Worm (Caenorhabditis elegans) whole organism, L1 larva: ENCODE measurements around the gene lgc-52.
A peak's percentile ranks its signal among the peaks of the same experiment; 100 is the strongest.

Experiments used
- C04F5.9 ChIP-seq: sonication (generic microtip); optimal IDR thresholded peaks from 2 replicates; lab custom pipeline; 2016; ENCODE audit warnings: missing genetic modification characterization, missing compliant biosample characterization
- alr-1 ChIP-seq: fragments of 200-800 bp; sonication (Bioruptor generic); optimal IDR thresholded peaks from 2 replicates; lab custom pipeline; 2018; ENCODE audit warnings: borderline replicate concordance, mild to moderate bottlenecking, missing genetic modification characterization, missing compliant biosample characterization
- aly-2 ChIP-seq: fragments of 150-350 bp; optimal IDR thresholded peaks from 2 replicates; lab custom pipeline; 2014; ENCODE audit warnings: missing biosample characterization, missing genetic modification characterization
- blmp-1 ChIP-seq: fragments of 150-350 bp; optimal IDR thresholded peaks from 2 replicates; lab custom pipeline; 2014; ENCODE audit warnings: missing biosample characterization, missing genetic modification characterization
- ceh-63 ChIP-seq: fragments of 200-800 bp; sonication (Bioruptor generic); optimal IDR thresholded peaks from 2 replicates; lab custom pipeline; 2018; ENCODE audit warnings: mild to moderate bottlenecking, missing genetic modification characterization, missing compliant biosample characterization
- ceh-82 ChIP-seq, 3 experiments: fragments of 150-350 bp in 1 of 3; sonication (generic microtip) in 2 of 3; optimal IDR thresholded peaks; 2 replicates each; lab custom pipeline; 2014 to 2017; ENCODE audit warnings: missing biosample characterization in 3 of 3, missing genetic modification characterization in 3 of 3
- ces-1 ChIP-seq: fragments of 150-350 bp; optimal IDR thresholded peaks from 2 replicates; lab custom pipeline; 2014; ENCODE audit warnings: missing biosample characterization, missing genetic modification reagents, missing genetic modification characterization
- dpl-1 ChIP-seq, 3 experiments: fragments of 150-350 bp in 2 of 3; sonication (generic microtip) in 1 of 3; optimal IDR thresholded peaks; 2 replicates each; lab custom pipeline; 2014 to 2017; ENCODE audit warnings: missing biosample characterization in 3 of 3, missing genetic modification characterization in 3 of 3, missing genetic modification reagents in 3 of 3
- dsc-1 ChIP-seq: sonication (generic microtip); optimal IDR thresholded peaks from 2 replicates; lab custom pipeline; 2016; ENCODE audit warnings: mild to moderate bottlenecking, missing genetic modification characterization, missing compliant biosample characterization
- egl-27 ChIP-seq, 2 experiments: fragments of 150-350 bp in 1 of 2; sonication (generic microtip); optimal IDR thresholded peaks; 3 replicates each; lab custom pipeline; 2017 to 2018; ENCODE audit warnings: missing biosample characterization in 2 of 2, missing genetic modification characterization in 2 of 2, missing genetic modification reagents in 2 of 2
- ets-5 ChIP-seq: fragments of 200-800 bp; sonication (Bioruptor generic); IDR thresholded peaks from 2 replicates; pipeline ENCODE4 v1.3.6; 2022; ENCODE audit warnings: missing genetic modification characterization, missing compliant biosample characterization
- fkh-10 ChIP-seq: sonication (generic microtip); optimal IDR thresholded peaks from 2 replicates; lab custom pipeline; 2017; ENCODE audit warnings: missing biosample characterization, missing genetic modification reagents, missing genetic modification characterization
- fos-1 ChIP-seq: fragments of 150-350 bp; optimal IDR thresholded peaks from 2 replicates; lab custom pipeline; 2014; ENCODE audit warnings: missing biosample characterization, missing genetic modification characterization
- grh-1 ChIP-seq: fragments of 200-800 bp; sonication (Bioruptor generic); IDR thresholded peaks from 2 replicates; pipeline ENCODE4 v1.3.6; 2022; ENCODE audit warnings: missing genetic modification reagents, missing genetic modification characterization, missing compliant biosample characterization
- hpl-2 ChIP-seq: fragments of 150-350 bp; optimal IDR thresholded peaks from 2 replicates; lab custom pipeline; 2014; ENCODE audit warnings: missing biosample characterization, missing genetic modification reagents, missing genetic modification characterization
- irx-1 ChIP-seq: sonication (generic microtip); optimal IDR thresholded peaks from 2 replicates; lab custom pipeline; 2016; ENCODE audit warnings: missing genetic modification characterization, missing compliant biosample characterization
- isw-1 ChIP-seq: fragments of 200-800 bp; sonication (Bioruptor generic); IDR thresholded peaks from 2 replicates; pipeline ENCODE4 v1.3.6; 2022; ENCODE audit warnings: missing genetic modification characterization, missing compliant biosample characterization
- jun-1 ChIP-seq: fragments of 150-350 bp; optimal IDR thresholded peaks from 2 replicates; lab custom pipeline; 2014; ENCODE audit warnings: missing biosample characterization, missing genetic modification reagents, missing genetic modification characterization
- lin-13 ChIP-seq: fragments of 150-350 bp; optimal IDR thresholded peaks from 2 replicates; lab custom pipeline; 2014; ENCODE audit warnings: missing biosample characterization, missing genetic modification reagents, missing genetic modification characterization
- lin-14 ChIP-seq: fragments of 200-800 bp; sonication (Bioruptor generic); optimal IDR thresholded peaks from 2 replicates; lab custom pipeline; 2018; ENCODE audit warnings: mild to moderate bottlenecking, missing genetic modification characterization, moderate library complexity, missing compliant biosample characterization
- lin-35 ChIP-seq, 2 experiments: fragments of 150-350 bp; optimal IDR thresholded peaks; 2 replicates each; lab custom pipeline; 2014; ENCODE audit warnings: missing biosample characterization in 2 of 2, missing genetic modification characterization in 2 of 2, missing genetic modification reagents in 2 of 2
- lir-3 ChIP-seq: sonication (generic microtip); optimal IDR thresholded peaks from 2 replicates; lab custom pipeline; 2016; ENCODE audit warnings: mild to moderate bottlenecking, missing genetic modification characterization, moderate library complexity, missing compliant biosample characterization; ENCODE audit not compliant: poor library complexity
- mep-1 ChIP-seq: fragments of 150-350 bp; optimal IDR thresholded peaks from 2 replicates; lab custom pipeline; 2014; ENCODE audit warnings: missing biosample characterization, missing genetic modification characterization
- nhr-237 ChIP-seq: fragments of 150-350 bp; optimal IDR thresholded peaks from 2 replicates; lab custom pipeline; 2014; ENCODE audit warnings: missing biosample characterization, missing genetic modification characterization
- nhr-28 ChIP-seq: fragments of 150-350 bp; optimal IDR thresholded peaks from 2 replicates; lab custom pipeline; 2014; ENCODE audit warnings: missing biosample characterization, missing genetic modification characterization
- nhr-71 ChIP-seq: sonication (generic microtip); optimal IDR thresholded peaks from 2 replicates; lab custom pipeline; 2016; ENCODE audit warnings: mild to moderate bottlenecking, missing genetic modification characterization, moderate library complexity, missing compliant biosample characterization
- nhr-77 ChIP-seq: fragments of 150-350 bp; optimal IDR thresholded peaks from 2 replicates; lab custom pipeline; 2014; ENCODE audit warnings: missing biosample characterization, missing genetic modification characterization
- nhr-84 ChIP-seq: sonication (generic microtip); optimal IDR thresholded peaks from 2 replicates; lab custom pipeline; 2017; ENCODE audit warnings: missing biosample characterization, missing genetic modification characterization
- nhr-90 ChIP-seq: sonication (generic microtip); optimal IDR thresholded peaks from 2 replicates; lab custom pipeline; 2016; ENCODE audit warnings: mild to moderate bottlenecking, missing genetic modification characterization, missing compliant biosample characterization; ENCODE audit not compliant: poor library complexity
- pax-3 ChIP-seq: fragments of 200-800 bp; sonication (Bioruptor generic); optimal IDR thresholded peaks from 2 replicates; lab custom pipeline; 2018; ENCODE audit warnings: mild to moderate bottlenecking, missing genetic modification characterization, moderate library complexity, missing compliant biosample characterization
- pqm-1 ChIP-seq: sonication (generic microtip); optimal IDR thresholded peaks from 3 replicates; lab custom pipeline; 2017; ENCODE audit warnings: missing biosample characterization, missing genetic modification characterization
- rnt-1 ChIP-seq: sonication (generic microtip); optimal IDR thresholded peaks from 2 replicates; lab custom pipeline; 2016; ENCODE audit warnings: mild to moderate bottlenecking, missing genetic modification characterization, moderate library complexity, missing compliant biosample characterization
- skn-1 ChIP-seq: fragments of 150-350 bp; optimal IDR thresholded peaks from 2 replicates; lab custom pipeline; 2014; ENCODE audit warnings: missing biosample characterization, missing genetic modification characterization
- sox-4 ChIP-seq: sonication (generic microtip); optimal IDR thresholded peaks from 2 replicates; lab custom pipeline; 2016; ENCODE audit warnings: missing genetic modification characterization, missing compliant biosample characterization
- sptf-1 ChIP-seq: fragments of 150-350 bp; optimal IDR thresholded peaks from 2 replicates; lab custom pipeline; 2014; ENCODE audit warnings: missing biosample characterization, missing genetic modification characterization
- swsn-7 ChIP-seq: sonication (generic microtip); optimal IDR thresholded peaks from 2 replicates; lab custom pipeline; 2016; ENCODE audit warnings: missing genetic modification characterization, missing compliant biosample characterization
- unc-62 ChIP-seq: fragments of 150-350 bp; optimal IDR thresholded peaks from 2 replicates; lab custom pipeline; 2014; ENCODE audit warnings: missing biosample characterization, missing genetic modification reagents, missing genetic modification characterization
- unc-98 ChIP-seq: fragments of 200-800 bp; sonication (Bioruptor generic); IDR thresholded peaks from 2 replicates; pipeline ENCODE4 v1.3.6; 2022; ENCODE audit warnings: missing genetic modification characterization, missing compliant biosample characterization
- vab-15 ChIP-seq: sonication (generic microtip); optimal IDR thresholded peaks from 2 replicates; lab custom pipeline; 2017; ENCODE audit warnings: missing genotype, mild to moderate bottlenecking, missing genetic modification characterization, missing compliant biosample characterization
- xbp-1 ChIP-seq: sonication (generic microtip); optimal IDR thresholded peaks from 2 replicates; lab custom pipeline; 2016; ENCODE audit warnings: missing genetic modification characterization, missing compliant biosample characterization
- zag-1 ChIP-seq: fragments of 150-350 bp; optimal IDR thresholded peaks from 2 replicates; lab custom pipeline; 2014; ENCODE audit warnings: missing biosample characterization, missing genetic modification characterization
- ztf-4 ChIP-seq: fragments of 150-350 bp; optimal IDR thresholded peaks from 2 replicates; lab custom pipeline; 2014; ENCODE audit warnings: missing biosample characterization, missing genetic modification characterization

Gene lgc-52

DNA sequence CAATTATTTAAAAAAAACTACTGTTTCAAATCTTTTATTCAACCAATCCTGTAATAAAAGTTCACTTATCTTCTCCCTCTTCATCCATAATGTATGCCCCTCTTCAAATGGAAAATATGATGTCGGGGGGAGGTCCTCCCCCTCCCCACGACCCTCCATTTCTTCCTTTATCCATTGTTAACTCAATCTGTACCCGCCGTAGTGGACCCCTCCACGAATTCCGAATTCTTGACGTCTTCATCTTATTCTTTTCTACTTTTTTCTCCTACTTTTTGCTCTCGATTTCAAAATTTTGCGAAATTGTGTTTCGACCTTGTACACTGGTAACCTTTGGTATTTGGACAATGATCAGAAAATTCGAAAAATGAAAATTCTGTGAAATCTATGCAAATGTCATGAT lies at the start of gene lgc-52:
TSS of gene lgc-52 (plus strand) at position 268 of the 400 bp plus-strand sequence.
- TF ChIP-seq fkh-10 (GFP tag; lab: Kevin White, UChicago) (peak; percentile 39), xbp-1 (no peak)

DNA sequence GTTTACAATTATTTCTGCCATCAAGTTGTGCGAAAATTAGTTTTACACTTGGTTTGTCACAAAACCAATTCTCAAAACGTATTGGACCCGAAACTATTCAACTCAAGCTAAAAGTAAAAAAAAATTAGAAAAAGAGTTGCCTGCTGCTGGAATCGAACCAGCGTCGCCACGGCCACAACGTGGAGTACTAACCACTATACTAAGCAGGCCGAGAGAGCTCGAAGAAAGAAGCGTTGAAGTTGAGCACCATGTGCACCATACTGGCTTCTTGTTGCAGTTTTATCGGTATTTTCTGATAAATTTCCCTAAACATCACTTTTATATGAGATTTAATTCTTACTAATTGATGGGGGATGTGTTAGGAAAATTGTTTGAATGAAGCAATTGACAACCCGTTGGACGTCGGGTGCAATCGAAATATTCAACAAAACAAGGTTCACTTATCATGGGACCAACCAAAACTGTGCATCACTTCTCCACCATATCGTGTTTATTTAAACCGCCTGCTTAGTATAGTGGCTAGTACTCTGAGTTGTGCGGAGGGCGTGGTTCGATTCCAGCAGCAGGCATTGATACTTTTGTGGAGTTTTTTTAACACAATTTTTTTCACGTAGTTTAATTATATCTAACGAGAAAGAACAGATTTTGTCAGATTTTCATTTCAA lies 48.3 kb upstream of the lgc-52 start:
- no peak for TF ChIP-seq C04F5.9 (tag; lab: Kevin White, UChicago)
- TF ChIP-seq pax-3 (tag; lab: Kevin White, UChicago), result no peak
- no peak for TF ChIP-seq lin-35 (GFP tag; optimal IDR thresholded peaks at IDR 0.05; lab: Kevin White, UChicago)
- TF ChIP-seq ces-1 (GFP tag; lab: Kevin White, UChicago), result no peak
- no peak for TF ChIP-seq mep-1 (tag; lab: Kevin White, UChicago)
- no peak for TF ChIP-seq isw-1 (GFP tag; lab: Robert Waterston, UW)
- TF ChIP-seq aly-2 (tag; lab: Kevin White, UChicago), result no peak
- TF ChIP-seq zag-1 (tag; lab: Kevin White, UChicago), result no peak
- no peak for TF ChIP-seq dsc-1 (tag; lab: Kevin White, UChicago)
- no peak for TF ChIP-seq swsn-7
- no peak for TF ChIP-seq lin-13 (GFP tag; lab: Kevin White, UChicago)
- no peak for TF ChIP-seq unc-62 (GFP tag; lab: Kevin White, UChicago)
- no peak for TF ChIP-seq hpl-2 (GFP tag; lab: Kevin White, UChicago)
- TF ChIP-seq grh-1 (GFP tag; lab: Robert Waterston, UW), result no peak
- TF ChIP-seq nhr-90 (tag; lab: Kevin White, UChicago), result no peak
- no peak for TF ChIP-seq nhr-84
- TF ChIP-seq, all 84 proteins: peak for 0

DNA sequence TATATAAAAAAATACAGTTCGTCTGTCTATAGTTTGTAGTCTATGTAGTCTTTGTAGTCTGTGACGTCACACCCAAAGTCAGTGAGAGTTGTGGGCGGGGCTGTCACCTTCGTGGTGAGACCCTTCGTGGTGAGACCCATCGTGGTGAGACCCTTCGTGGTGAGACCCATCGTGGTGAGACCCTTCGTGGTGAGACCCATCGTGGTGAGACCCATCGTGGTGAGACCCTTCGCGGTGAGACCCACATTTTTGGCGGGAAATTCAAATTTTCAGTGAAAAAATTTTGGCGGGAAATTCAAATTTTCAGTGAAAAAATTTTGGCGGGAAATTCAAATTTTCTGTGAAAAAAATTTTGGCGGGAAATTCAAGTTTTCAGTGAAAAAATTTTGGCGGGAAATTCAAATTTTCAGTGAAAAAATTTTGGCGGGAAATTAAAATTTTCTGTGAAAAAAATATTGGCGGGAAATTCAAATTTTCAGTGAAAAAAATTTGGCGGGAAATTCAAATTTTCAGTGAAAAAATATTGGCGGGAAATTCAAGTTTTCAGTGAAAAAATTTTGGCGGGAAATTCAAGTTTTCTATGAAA lies 47.5 kb upstream of the lgc-52 start:
- peak; percentile 55 for TF ChIP-seq unc-98 (GFP tag; lab: Robert Waterston, UW)

DNA sequence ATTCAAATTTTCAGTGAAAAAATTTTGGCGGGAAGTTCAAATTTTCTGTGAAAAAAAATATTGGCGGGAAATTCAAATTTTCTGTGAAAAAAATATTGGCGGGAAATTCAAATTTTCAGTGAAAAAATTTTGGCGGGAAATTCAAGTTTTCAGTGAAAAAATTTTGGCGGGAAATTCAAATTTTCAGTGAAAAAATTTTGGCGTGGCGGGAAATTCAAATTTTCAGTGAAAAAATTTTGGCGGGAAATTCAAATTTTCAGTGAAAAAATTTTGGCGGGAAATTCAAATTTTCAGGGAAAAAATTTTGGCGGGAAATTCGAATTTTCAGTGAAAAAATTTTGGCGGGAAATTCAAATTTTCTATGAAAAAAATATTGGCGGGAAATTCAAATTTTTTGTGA lies 46.5 kb upstream of the lgc-52 start:
- peak; percentile 72 for TF ChIP-seq unc-98 (GFP tag; lab: Robert Waterston, UW)

DNA sequence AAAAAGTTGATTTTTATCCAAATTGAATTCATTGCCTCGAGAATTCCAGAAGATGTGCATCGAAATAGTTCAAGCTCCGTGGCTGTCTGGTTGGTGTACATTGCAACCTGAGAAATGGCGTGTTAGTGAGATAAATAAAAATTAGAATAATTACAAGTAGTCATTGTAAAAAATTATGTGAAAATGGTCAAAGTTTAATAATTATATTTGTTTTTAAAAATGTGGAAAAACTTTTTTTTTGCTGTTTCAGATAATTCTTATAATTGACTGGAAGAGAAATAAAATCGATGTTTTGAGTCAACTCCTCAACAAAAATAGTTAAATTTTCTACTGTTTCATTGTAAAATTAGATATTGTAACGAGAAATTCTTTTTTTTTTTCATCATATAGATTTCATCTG lies 33.0 kb upstream of the lgc-52 start, which contains the start of gene sra-30:
TSS of gene sra-30 (minus strand) at position 101 of the 400 bp plus-strand sequence.
- TF ChIP-seq nhr-71 (tag; lab: Kevin White, UChicago) (no peak), alr-1 (no peak), lin-14 (GFP tag; lab: Kevin White, UChicago) (no peak), dpl-1 (GFP tag; optimal IDR thresholded peaks at IDR 0.05; lab: Kevin White, UChicago) (no peak), rnt-1 (tag; lab: Kevin White, UChicago) (no peak), ceh-63 (GFP tag; lab: Kevin White, UChicago) (no peak), dsc-1 (tag; lab: Kevin White, UChicago) (no peak), ets-5 (GFP tag; lab: Robert Waterston, UW) (no peak), grh-1 (GFP tag; lab: Robert Waterston, UW) (no peak), fos-1 (tag; lab: Kevin White, UChicago) (no peak), blmp-1 (tag; lab: Kevin White, UChicago) (no peak), irx-1 (tag; lab: Kevin White, UChicago) (no peak)

DNA sequence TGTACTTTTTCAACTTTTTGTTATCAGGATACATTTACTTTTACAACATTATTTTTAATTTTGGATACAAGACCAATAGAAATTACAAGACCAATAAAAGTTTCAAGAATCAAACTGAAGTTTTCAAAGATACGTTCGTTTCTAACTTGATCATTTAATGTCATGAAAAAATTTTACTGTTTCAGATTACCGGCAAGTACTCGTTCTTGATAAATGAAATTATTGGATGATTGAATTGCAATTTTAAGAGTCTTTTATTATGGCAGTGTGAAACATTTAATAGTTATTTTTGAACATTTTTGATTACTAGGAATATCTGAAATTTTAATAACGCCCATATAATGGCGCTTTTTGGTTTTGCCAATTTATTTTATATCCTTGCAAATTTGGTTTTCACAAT lies 29.3 kb upstream of the lgc-52 start:
- TF ChIP-seq egl-27 (tag; optimal IDR thresholded peaks at IDR 0.05; lab: Kevin White, UChicago), result no peak
- no peak for TF ChIP-seq ets-5 (GFP tag; lab: Robert Waterston, UW)
- TF ChIP-seq ztf-4 (tag; lab: Kevin White, UChicago), result no peak
- TF ChIP-seq irx-1 (tag; lab: Kevin White, UChicago), result no peak
- TF ChIP-seq zag-1 (tag; lab: Kevin White, UChicago), result no peak
- no peak for TF ChIP-seq sptf-1
- no peak for TF ChIP-seq pax-3 (tag; lab: Kevin White, UChicago)
- no peak for TF ChIP-seq nhr-237 (tag; lab: Kevin White, UChicago)
- TF ChIP-seq nhr-77 (tag; lab: Kevin White, UChicago), result no peak
- no peak for TF ChIP-seq C04F5.9 (tag; lab: Kevin White, UChicago)
- TF ChIP-seq pqm-1, result no peak
- no peak for TF ChIP-seq jun-1 (tag; lab: Kevin White, UChicago)
- no peak for TF ChIP-seq nhr-28 (tag; lab: Kevin White, UChicago)
- TF ChIP-seq sox-4, result no peak
- TF ChIP-seq vab-15 (tag; lab: Kevin White, UChicago), result no peak
- no peak for TF ChIP-seq skn-1
- TF ChIP-seq ceh-82 (tag; optimal IDR thresholded peaks at IDR 0.05; lab: Kevin White, UChicago), result no peak
- TF ChIP-seq lir-3 (tag; lab: Kevin White, UChicago), result no peak
